Comparison of ENCODE assay signal across 2 fruit fly cellular contexts in the genomic region with DNA sequence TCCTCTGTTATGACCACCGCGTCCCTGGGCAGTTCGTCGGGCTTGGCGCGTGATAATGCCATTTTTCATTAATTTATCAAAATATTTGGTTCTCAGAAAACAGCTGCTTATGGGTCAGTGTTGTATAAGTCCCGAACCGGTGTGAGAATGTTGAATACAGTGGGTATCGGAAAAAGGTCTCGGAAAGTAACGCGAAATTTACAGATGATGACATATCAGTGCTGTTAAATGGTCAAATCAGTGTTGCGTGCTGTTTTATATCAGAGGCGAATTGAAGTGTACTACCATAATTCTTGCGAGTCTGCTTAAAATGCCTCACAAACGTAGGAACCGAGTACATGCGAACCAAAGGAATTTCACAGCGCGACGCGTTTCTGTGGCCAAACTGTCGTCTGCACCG.
A peak's percentile ranks its signal among the peaks of the same experiment; 100 is the strongest.
TF ChIP-seq lines count a peak whose summit lies in the region.

CG13392 (minus strand) TSS at position 162 of the 400 bp plus-strand sequence.
Rcd4 (plus strand) TSS at position 216 of the 400 bp plus-strand sequence.

TF ChIP-seq in whole organism, embryonic, 481 proteins besides CTCF, POLR2A, EP300 and RAD21 (continued from another document and continues in another):
- TF ChIP-seq insv (GFP tag; optimal IDR thresholded peaks at IDR 0.05; lab: Kevin White, UChicago), result peak in 1 of 2 experiments; percentile 42
- TF ChIP-seq sna (GFP tag; IDR thresholded peaks at IDR 0.05; lab: Robert Waterston, UW; ENCODE audit: partially characterized antibody), result peak; percentile 71; the same call in 1 of the 2 replicates
- peak; percentile 90 for TF ChIP-seq CG15514 (GFP tag; optimal IDR thresholded peaks at IDR 0.05; lab: Kevin White, UChicago)
- TF ChIP-seq chm (GFP tag; IDR thresholded peaks at IDR 0.05; lab: Robert Waterston, UW), result peak; percentile 51; the same call in 1 of the 2 replicates
- TF ChIP-seq CG7745 (tag; optimal IDR thresholded peaks at IDR 0.05; lab: Kevin White, UChicago), result no peak
- TF ChIP-seq CG10959 (GFP tag; IDR thresholded peaks at IDR 0.05; lab: Robert Waterston, UW), result no peak; the same call in 1 of the 2 replicates
- peak; percentile 76 for TF ChIP-seq zen (tag; optimal IDR thresholded peaks at IDR 0.05; lab: Kevin White, UChicago)
- no peak for TF ChIP-seq Oaz (GFP tag; IDR thresholded peaks at IDR 0.05; lab: Robert Waterston, UW)
- peak; percentile 33; the same call in 1 of the 2 replicates for TF ChIP-seq E2f1 (GFP tag; IDR thresholded peaks at IDR 0.05; lab: Robert Waterston, UW)
- TF ChIP-seq CG1832 (GFP tag; optimal IDR thresholded peaks at IDR 0.05; lab: Kevin White, UChicago), result no peak
- peak; percentile 29 for TF ChIP-seq CG18262 (tag; optimal IDR thresholded peaks at IDR 0.05; lab: Kevin White, UChicago)
- TF ChIP-seq CG12659 (GFP tag; optimal IDR thresholded peaks at IDR 0.05; lab: Kevin White, UChicago), result peak; percentile 84
- TF ChIP-seq CG12236 (GFP tag; optimal IDR thresholded peaks at IDR 0.05; lab: Kevin White, UChicago), result no peak
- peak; percentile 24; the same call in 1 of the 2 replicates for TF ChIP-seq al (GFP tag; IDR thresholded peaks at IDR 0.05; lab: Robert Waterston, UW)
- peak; percentile 31; the same call in 1 of the 3 replicates for TF ChIP-seq CG7963 (GFP tag; IDR thresholded peaks at IDR 0.05; lab: Robert Waterston, UW; ENCODE audit: partially characterized antibody)
- peak; percentile 70 for TF ChIP-seq CG12155 (GFP tag; optimal IDR thresholded peaks at IDR 0.05; lab: Kevin White, UChicago)
- peak; percentile 47 for TF ChIP-seq CG12391 (tag; optimal IDR thresholded peaks at IDR 0.05; lab: Kevin White, UChicago)
- TF ChIP-seq B-H2 (GFP tag; optimal IDR thresholded peaks at IDR 0.05; lab: Kevin White, UChicago), result peak; percentile 76
- peak; percentile 1 for TF ChIP-seq CG6654 (GFP tag; optimal IDR thresholded peaks at IDR 0.05; lab: Kevin White, UChicago)
- TF ChIP-seq ftz-f1 (GFP tag; optimal IDR thresholded peaks at IDR 0.05; lab: Kevin White, UChicago), result peak; percentile 23
- TF ChIP-seq Pdp1 (GFP tag; optimal IDR thresholded peaks at IDR 0.05; lab: Kevin White, UChicago), result peak; percentile 73 to 82
- peak; percentile 40 for TF ChIP-seq twi (tag; optimal IDR thresholded peaks at IDR 0.05; lab: Kevin White, UChicago)
- TF ChIP-seq CG15073 (GFP tag; optimal IDR thresholded peaks at IDR 0.05; lab: Kevin White, UChicago), result no peak
- peak; percentile 6 for TF ChIP-seq Max (GFP tag; optimal IDR thresholded peaks at IDR 0.05; lab: Kevin White, UChicago)
- TF ChIP-seq CG31441 (GFP tag; IDR thresholded peaks at IDR 0.05; lab: Robert Waterston, UW), result no peak
- peak; percentile 57 for TF ChIP-seq H2.0 (GFP tag; IDR thresholded peaks at IDR 0.05; lab: Robert Waterston, UW)
- TF ChIP-seq crp (GFP tag; optimal IDR thresholded peaks at IDR 0.05; lab: Kevin White, UChicago), result peak; percentile 60 to 91
- TF ChIP-seq CG3726 (GFP tag; IDR thresholded peaks at IDR 0.05; lab: Robert Waterston, UW), result no peak
- peak; percentile 81 for TF ChIP-seq her (GFP tag; optimal IDR thresholded peaks at IDR 0.05; lab: Kevin White, UChicago)
- no peak for TF ChIP-seq CG15479 (GFP tag; optimal IDR thresholded peaks at IDR 0.05; lab: Kevin White, UChicago)
- peak; percentile 71 for TF ChIP-seq Xrp1 (GFP tag; IDR thresholded peaks at IDR 0.05; lab: Robert Waterston, UW)
- TF ChIP-seq NC2β (GFP tag; optimal IDR thresholded peaks at IDR 0.05; lab: Kevin White, UChicago), result peak; percentile 64
- peak; percentile 91 for TF ChIP-seq sob (GFP tag; IDR thresholded peaks at IDR 0.05; lab: Robert Waterston, UW)
- peak; percentile 36 for TF ChIP-seq CG18619 (GFP tag; optimal IDR thresholded peaks at IDR 0.05; lab: Kevin White, UChicago)
- peak; percentile 48 for TF ChIP-seq dm (GFP tag; optimal IDR thresholded peaks at IDR 0.05; lab: Kevin White, UChicago)
- no peak for TF ChIP-seq CG10654 (GFP tag; optimal IDR thresholded peaks at IDR 0.05; lab: Kevin White, UChicago)
- TF ChIP-seq MTF-1 (GFP tag; optimal IDR thresholded peaks at IDR 0.05; lab: Kevin White, UChicago; ENCODE audit: borderline replicate concordance), result peak; percentile 13
- peak; percentile 7 for TF ChIP-seq gem (tag; optimal IDR thresholded peaks at IDR 0.05; lab: Kevin White, UChicago)
- TF ChIP-seq ATbp (GFP tag; optimal IDR thresholded peaks at IDR 0.05; lab: Kevin White, UChicago), result no peak
- peak; percentile 13; the same call in 1 of the 3 replicates for TF ChIP-seq mld (GFP tag; IDR thresholded peaks at IDR 0.05; lab: Robert Waterston, UW; ENCODE audit: partially characterized antibody)
- TF ChIP-seq Dfd (GFP tag; optimal IDR thresholded peaks at IDR 0.05; lab: Kevin White, UChicago), result no peak
- peak; percentile 33 for TF ChIP-seq kah (GFP tag; optimal IDR thresholded peaks at IDR 0.05; lab: Kevin White, UChicago)
- TF ChIP-seq sug (tag; optimal IDR thresholded peaks at IDR 0.05; lab: Kevin White, UChicago), result peak; percentile 52
- no peak for TF ChIP-seq Poxn (GFP tag; IDR thresholded peaks at IDR 0.05; lab: Robert Waterston, UW)
- peak; percentile 67 for TF ChIP-seq tx (GFP tag; optimal IDR thresholded peaks at IDR 0.05; lab: Kevin White, UChicago)
- TF ChIP-seq z (GFP tag; IDR thresholded peaks at IDR 0.05; lab: Robert Waterston, UW), result no peak
- 0 out of 3 replicates have a peak, but pooled peaks have one; percentile 25 for TF ChIP-seq Optix (GFP tag; IDR thresholded peaks at IDR 0.05; lab: Robert Waterston, UW)
- TF ChIP-seq CG10431 (GFP tag; optimal IDR thresholded peaks at IDR 0.05; lab: Kevin White, UChicago), result peak; percentile 40
- peak; percentile 41 for TF ChIP-seq scrt (GFP tag; optimal IDR thresholded peaks at IDR 0.05; lab: Kevin White, UChicago)
- peak; percentile 45 for TF ChIP-seq CG9876 (GFP tag; optimal IDR thresholded peaks at IDR 0.05; lab: Kevin White, UChicago)
- peak; percentile 19 for TF ChIP-seq CG1233 (GFP tag; optimal IDR thresholded peaks at IDR 0.05; lab: Kevin White, UChicago)
- TF ChIP-seq corto (GFP tag; optimal IDR thresholded peaks at IDR 0.05; lab: Kevin White, UChicago), result peak; percentile 38
- TF ChIP-seq CG13296 (GFP tag; optimal IDR thresholded peaks at IDR 0.05; lab: Kevin White, UChicago), result peak; percentile 41
- peak; percentile 80 for TF ChIP-seq CG13287 (GFP tag; IDR thresholded peaks at IDR 0.05; lab: Robert Waterston, UW; ENCODE audit: partially characterized antibody)
- no peak for TF ChIP-seq Oli (tag; optimal IDR thresholded peaks at IDR 0.05; lab: Kevin White, UChicago)
- 0 out of 2 replicates have a peak, but pooled peaks have one; percentile 16 for TF ChIP-seq CG1024 (GFP tag; IDR thresholded peaks at IDR 0.05; lab: Robert Waterston, UW)
- no peak for TF ChIP-seq CG10321 (GFP tag; IDR thresholded peaks at IDR 0.05; lab: Robert Waterston, UW)
- peak; percentile 61; the same call in 1 of the 2 replicates for TF ChIP-seq ato (GFP tag; IDR thresholded peaks at IDR 0.05; lab: Robert Waterston, UW; ENCODE audit: partially characterized antibody)
- TF ChIP-seq nau (GFP tag; optimal IDR thresholded peaks at IDR 0.05; lab: Kevin White, UChicago), result peak; percentile 32

TF ChIP-seq in whole organism, prepupa, 60 proteins besides CTCF, POLR2A, EP300 and RAD21 (continued from another document):
- TF ChIP-seq spab (GFP tag; optimal IDR thresholded peaks at IDR 0.05; lab: Kevin White, UChicago) (no peak), Eip93F (GFP tag; optimal IDR thresholded peaks at IDR 0.05; lab: Kevin White, UChicago) (no peak), CG8319 (GFP tag; optimal IDR thresholded peaks at IDR 0.05; lab: Kevin White, UChicago) (no peak), CG9139 (GFP tag; optimal IDR thresholded peaks at IDR 0.05; lab: Kevin White, UChicago) (no peak), CG11902 (GFP tag; optimal IDR thresholded peaks at IDR 0.05; lab: Kevin White, UChicago) (peak; percentile 39), svp (GFP tag; lab: Kevin White, UChicago) (peak; percentile 47), CG10669 (GFP tag; optimal IDR thresholded peaks at IDR 0.05; lab: Kevin White, UChicago) (peak; percentile 35), OdsH (GFP tag; optimal IDR thresholded peaks at IDR 0.05; lab: Kevin White, UChicago) (peak; percentile 63), CG32006 (GFP tag; optimal IDR thresholded peaks at IDR 0.05; lab: Kevin White, UChicago) (peak; percentile 41), CG16779 (tag; optimal IDR thresholded peaks at IDR 0.05; lab: Kevin White, UChicago) (no peak), Smox (GFP tag; optimal IDR thresholded peaks at IDR 0.05; lab: Kevin White, UChicago) (peak; percentile 49)
TF ChIP-seq in whole organism, prepupa: peak in this region for 44.
